Worm (Caenorhabditis elegans) whole organism, L1 larva: ENCODE results near the gene F44E2.3.

ENCODE experiments used
- C04F5.9 ChIP-seq: sonication (generic microtip); optimal IDR thresholded peaks from 2 replicates; lab custom pipeline; 2016; ENCODE audit warnings: missing genetic modification characterization, missing compliant biosample characterization
- C16A3.4 ChIP-seq: fragments of 150-350 bp; optimal IDR thresholded peaks from 2 replicates; lab custom pipeline; 2014; ENCODE audit warnings: missing biosample characterization, missing genetic modification characterization
- C34B4.2 ChIP-seq: sonication (generic microtip); optimal IDR thresholded peaks from 2 replicates; lab custom pipeline; 2017; ENCODE audit warnings: mild to moderate bottlenecking, missing genetic modification characterization, missing compliant biosample characterization
- aha-1 ChIP-seq: fragments of 150-350 bp; optimal IDR thresholded peaks from 2 replicates; lab custom pipeline; 2014; ENCODE audit warnings: missing biosample characterization, missing genetic modification characterization
- ama-1 ChIP-seq: fragments of 150-350 bp; optimal IDR thresholded peaks from 2 replicates; lab custom pipeline; 2014
- blmp-1 ChIP-seq: fragments of 150-350 bp; optimal IDR thresholded peaks from 2 replicates; lab custom pipeline; 2014; ENCODE audit warnings: missing biosample characterization, missing genetic modification characterization
- ceh-63 ChIP-seq: fragments of 200-800 bp; sonication (Bioruptor generic); optimal IDR thresholded peaks from 2 replicates; lab custom pipeline; 2018; ENCODE audit warnings: mild to moderate bottlenecking, missing genetic modification characterization, missing compliant biosample characterization
- ceh-8 ChIP-seq: fragments of 200-800 bp; sonication (Bioruptor generic); optimal IDR thresholded peaks from 2 replicates; lab custom pipeline; 2018; ENCODE audit warnings: mild to moderate bottlenecking, missing genetic modification characterization, moderate library complexity, missing compliant biosample characterization
- ceh-88 ChIP-seq: fragments of 200-800 bp; sonication (Bioruptor generic); IDR thresholded peaks from 2 replicates; pipeline ENCODE4 v1.3.6; 2022; ENCODE audit warnings: missing genetic modification characterization, missing compliant biosample characterization
- dpl-1 ChIP-seq, 3 experiments: fragments of 150-350 bp in 2 of 3; sonication (generic microtip) in 1 of 3; optimal IDR thresholded peaks; 2 replicates each; lab custom pipeline; 2014 to 2017; ENCODE audit warnings: missing biosample characterization in 3 of 3, missing genetic modification characterization in 3 of 3, missing genetic modification reagents in 3 of 3
- dsc-1 ChIP-seq: sonication (generic microtip); optimal IDR thresholded peaks from 2 replicates; lab custom pipeline; 2016; ENCODE audit warnings: mild to moderate bottlenecking, missing genetic modification characterization, missing compliant biosample characterization
- efl-1 ChIP-seq, 4 experiments: fragments of 150-350 bp; optimal IDR thresholded peaks in 3 of 4; peaks in 1 of 4; 1 replicate in 1 of 4; 2 replicates in 3 of 4; lab custom pipeline; 2014; ENCODE audit warnings: missing biosample characterization in 2 of 4, missing genetic modification characterization in 2 of 4, missing genetic modification reagents in 2 of 4
- egl-13 ChIP-seq: sonication (generic microtip); optimal IDR thresholded peaks from 2 replicates; lab custom pipeline; 2016; ENCODE audit warnings: missing genotype, missing genetic modification reagents, missing genetic modification characterization, missing compliant biosample characterization
- egl-27 ChIP-seq, 2 experiments: fragments of 150-350 bp in 1 of 2; sonication (generic microtip); optimal IDR thresholded peaks; 3 replicates each; lab custom pipeline; 2017 to 2018; ENCODE audit warnings: missing biosample characterization in 2 of 2, missing genetic modification characterization in 2 of 2, missing genetic modification reagents in 2 of 2
- ets-5 ChIP-seq: fragments of 200-800 bp; sonication (Bioruptor generic); IDR thresholded peaks from 2 replicates; pipeline ENCODE4 v1.3.6; 2022; ENCODE audit warnings: missing genetic modification characterization, missing compliant biosample characterization
- fkh-10 ChIP-seq: sonication (generic microtip); optimal IDR thresholded peaks from 2 replicates; lab custom pipeline; 2017; ENCODE audit warnings: missing biosample characterization, missing genetic modification reagents, missing genetic modification characterization
- fkh-8 ChIP-seq: sonication (generic microtip); optimal IDR thresholded peaks from 2 replicates; lab custom pipeline; 2016; ENCODE audit warnings: mild to moderate bottlenecking, missing genetic modification characterization, missing compliant biosample characterization
- fos-1 ChIP-seq: fragments of 150-350 bp; optimal IDR thresholded peaks from 2 replicates; lab custom pipeline; 2014; ENCODE audit warnings: missing biosample characterization, missing genetic modification characterization
- hlh-4 ChIP-seq: sonication (generic microtip); optimal IDR thresholded peaks from 2 replicates; lab custom pipeline; 2016; ENCODE audit warnings: mild to moderate bottlenecking, missing genetic modification characterization, missing compliant biosample characterization
- hpl-2 ChIP-seq: fragments of 150-350 bp; optimal IDR thresholded peaks from 2 replicates; lab custom pipeline; 2014; ENCODE audit warnings: missing biosample characterization, missing genetic modification reagents, missing genetic modification characterization
- irx-1 ChIP-seq: sonication (generic microtip); optimal IDR thresholded peaks from 2 replicates; lab custom pipeline; 2016; ENCODE audit warnings: missing genetic modification characterization, missing compliant biosample characterization
- isw-1 ChIP-seq: fragments of 200-800 bp; sonication (Bioruptor generic); IDR thresholded peaks from 2 replicates; pipeline ENCODE4 v1.3.6; 2022; ENCODE audit warnings: missing genetic modification characterization, missing compliant biosample characterization
- jun-1 ChIP-seq: fragments of 150-350 bp; optimal IDR thresholded peaks from 2 replicates; lab custom pipeline; 2014; ENCODE audit warnings: missing biosample characterization, missing genetic modification reagents, missing genetic modification characterization
- lin-14 ChIP-seq: fragments of 200-800 bp; sonication (Bioruptor generic); optimal IDR thresholded peaks from 2 replicates; lab custom pipeline; 2018; ENCODE audit warnings: mild to moderate bottlenecking, missing genetic modification characterization, moderate library complexity, missing compliant biosample characterization
- lin-35 ChIP-seq, 2 experiments: fragments of 150-350 bp; optimal IDR thresholded peaks; 2 replicates each; lab custom pipeline; 2014; ENCODE audit warnings: missing biosample characterization in 2 of 2, missing genetic modification characterization in 2 of 2, missing genetic modification reagents in 2 of 2
- lin-39 ChIP-seq: fragments of 150-350 bp; optimal IDR thresholded peaks from 2 replicates; lab custom pipeline; 2014; ENCODE audit warnings: missing biosample characterization, missing genetic modification reagents, missing genetic modification characterization
- mab-9 ChIP-seq: fragments of 200-800 bp; sonication (Bioruptor generic); IDR thresholded peaks from 2 replicates; pipeline ENCODE4 v1.3.6; 2022; ENCODE audit warnings: missing genetic modification reagents, missing genetic modification characterization, missing compliant biosample characterization
- mdl-1 ChIP-seq, 2 experiments: fragments of 150-350 bp; optimal IDR thresholded peaks; 2 replicates each; lab custom pipeline; 2014 to 2017; ENCODE audit warnings: missing biosample characterization in 2 of 2, missing genetic modification characterization in 2 of 2, inconsistent platforms in 1 of 2
- mep-1 ChIP-seq: fragments of 150-350 bp; optimal IDR thresholded peaks from 2 replicates; lab custom pipeline; 2014; ENCODE audit warnings: missing biosample characterization, missing genetic modification characterization
- nhr-11 ChIP-seq: fragments of 150-350 bp; optimal IDR thresholded peaks from 2 replicates; lab custom pipeline; 2014; ENCODE audit warnings: missing biosample characterization, missing genetic modification characterization
- nhr-20 ChIP-seq: sonication (generic microtip); optimal IDR thresholded peaks from 2 replicates; lab custom pipeline; 2016; ENCODE audit warnings: mild to moderate bottlenecking, missing genetic modification characterization, missing compliant biosample characterization
- nhr-47 ChIP-seq: sonication (generic microtip); optimal IDR thresholded peaks from 2 replicates; lab custom pipeline; 2016; ENCODE audit warnings: mild to moderate bottlenecking, missing genetic modification characterization, moderate library complexity, missing compliant biosample characterization
- nhr-71 ChIP-seq: sonication (generic microtip); optimal IDR thresholded peaks from 2 replicates; lab custom pipeline; 2016; ENCODE audit warnings: mild to moderate bottlenecking, missing genetic modification characterization, moderate library complexity, missing compliant biosample characterization
- nhr-77 ChIP-seq: fragments of 150-350 bp; optimal IDR thresholded peaks from 2 replicates; lab custom pipeline; 2014; ENCODE audit warnings: missing biosample characterization, missing genetic modification characterization
- nhr-85 ChIP-seq: sonication (generic microtip); peaks from one replicate; lab custom pipeline; 2016; ENCODE audit warnings: missing genetic modification characterization, inconsistent platforms, missing compliant biosample characterization
- nhr-90 ChIP-seq: sonication (generic microtip); optimal IDR thresholded peaks from 2 replicates; lab custom pipeline; 2016; ENCODE audit warnings: mild to moderate bottlenecking, missing genetic modification characterization, missing compliant biosample characterization; ENCODE audit not compliant: poor library complexity
- pag-3 ChIP-seq: sonication (generic microtip); optimal IDR thresholded peaks from 2 replicates; lab custom pipeline; 2017; ENCODE audit warnings: missing genetic modification characterization, mild to moderate bottlenecking, missing compliant biosample characterization, antibody characterized with exemption, borderline replicate concordance; ENCODE audit not compliant: insufficient read depth
- pax-3 ChIP-seq: fragments of 200-800 bp; sonication (Bioruptor generic); optimal IDR thresholded peaks from 2 replicates; lab custom pipeline; 2018; ENCODE audit warnings: mild to moderate bottlenecking, missing genetic modification characterization, moderate library complexity, missing compliant biosample characterization
- rnt-1 ChIP-seq: sonication (generic microtip); optimal IDR thresholded peaks from 2 replicates; lab custom pipeline; 2016; ENCODE audit warnings: mild to moderate bottlenecking, missing genetic modification characterization, moderate library complexity, missing compliant biosample characterization
- snpc-4 ChIP-seq: fragments of 150-350 bp; optimal IDR thresholded peaks from 2 replicates; lab custom pipeline; 2014; ENCODE audit warnings: missing biosample characterization, missing genetic modification characterization
- sox-4 ChIP-seq: sonication (generic microtip); optimal IDR thresholded peaks from 2 replicates; lab custom pipeline; 2016; ENCODE audit warnings: missing genetic modification characterization, missing compliant biosample characterization
- swsn-7 ChIP-seq: sonication (generic microtip); optimal IDR thresholded peaks from 2 replicates; lab custom pipeline; 2016; ENCODE audit warnings: missing genetic modification characterization, missing compliant biosample characterization
- tbx-2 ChIP-seq: sonication (generic microtip); optimal IDR thresholded peaks from 2 replicates; lab custom pipeline; 2016; ENCODE audit warnings: missing genetic modification characterization, missing compliant biosample characterization
- tlp-1 ChIP-seq: fragments of 150-350 bp; optimal IDR thresholded peaks from 2 replicates; lab custom pipeline; 2014; ENCODE audit warnings: missing biosample characterization, missing genetic modification characterization
- unc-130 ChIP-seq: fragments of 150-350 bp; optimal IDR thresholded peaks from 2 replicates; lab custom pipeline; 2017; ENCODE audit warnings: missing biosample characterization, missing genetic modification characterization, inconsistent platforms
- unc-30 ChIP-seq: sonication (generic microtip); optimal IDR thresholded peaks from 2 replicates; lab custom pipeline; 2017; ENCODE audit warnings: missing biosample characterization, missing genetic modification characterization
- unc-62 ChIP-seq: fragments of 150-350 bp; optimal IDR thresholded peaks from 2 replicates; lab custom pipeline; 2014; ENCODE audit warnings: missing biosample characterization, missing genetic modification reagents, missing genetic modification characterization
- unc-98 ChIP-seq: fragments of 200-800 bp; sonication (Bioruptor generic); IDR thresholded peaks from 2 replicates; pipeline ENCODE4 v1.3.6; 2022; ENCODE audit warnings: missing genetic modification characterization, missing compliant biosample characterization
- xbp-1 ChIP-seq: sonication (generic microtip); optimal IDR thresholded peaks from 2 replicates; lab custom pipeline; 2016; ENCODE audit warnings: missing genetic modification characterization, missing compliant biosample characterization
- zag-1 ChIP-seq: fragments of 150-350 bp; optimal IDR thresholded peaks from 2 replicates; lab custom pipeline; 2014; ENCODE audit warnings: missing biosample characterization, missing genetic modification characterization
- zip-4 ChIP-seq: fragments of 200-800 bp; sonication (Bioruptor generic); optimal IDR thresholded peaks from 2 replicates; lab custom pipeline; 2018; ENCODE audit warnings: mild to moderate bottlenecking, missing genetic modification characterization, moderate library complexity, missing compliant biosample characterization
- ztf-11 ChIP-seq, 2 experiments: sonication (generic microtip); optimal IDR thresholded peaks; 2 replicates each; lab custom pipeline; 2016 to 2017; ENCODE audit warnings: missing genetic modification characterization in 2 of 2, missing biosample characterization in 1 of 2, missing compliant biosample characterization in 1 of 2

Gene F44E2.3

ce11 chrIII:8797211-8797733 is 31.8 kb downstream of the F44E2.3 start:
- TF ChIP-seq lin-14 (GFP tag; lab: Kevin White, UChicago), result peak; percentile 98
- peak; percentile 87 for TF ChIP-seq swsn-7 (tag; lab: Kevin White, UChicago)
- no peak for TF ChIP-seq C34B4.2 (tag; lab: Kevin White, UChicago)
- no peak for TF ChIP-seq unc-62 (GFP tag; lab: Kevin White, UChicago)
- no peak for TF ChIP-seq tlp-1 (tag; lab: Kevin White, UChicago)
- TF ChIP-seq nhr-20 (tag; lab: Kevin White, UChicago), result peak; percentile 89
- peak; percentile 84 for TF ChIP-seq mep-1 (tag; lab: Kevin White, UChicago)
- peak; percentile 73 for TF ChIP-seq sox-4 (tag; lab: Kevin White, UChicago)
- TF ChIP-seq dpl-1 (GFP tag; optimal IDR thresholded peaks at IDR 0.05; lab: Kevin White, UChicago), result peak in 2 of 3 experiments; percentile 27 to 48
- peak; percentile 36 for TF ChIP-seq hpl-2 (GFP tag; lab: Kevin White, UChicago)
- TF ChIP-seq aha-1 (tag; lab: Kevin White, UChicago), result no peak
- TF ChIP-seq C04F5.9 (tag; lab: Kevin White, UChicago), result peak; percentile 40
- TF ChIP-seq snpc-4 (tag; lab: Kevin White, UChicago), result peak; percentile 36
- TF ChIP-seq hlh-4 (tag; lab: Kevin White, UChicago), result no peak
- peak; percentile 79 for TF ChIP-seq blmp-1
- peak; percentile 98 for TF ChIP-seq nhr-85 (tag; lab: Kevin White, UChicago)
- TF ChIP-seq fkh-8 (tag; lab: Kevin White, UChicago), result peak; percentile 93
- no peak for TF ChIP-seq ceh-88
- TF ChIP-seq lin-39 (tag; lab: Kevin White, UChicago), result no peak
- TF ChIP-seq zip-4, result peak; percentile 35
- peak; percentile 84 for TF ChIP-seq jun-1 (tag; lab: Kevin White, UChicago)
- peak; percentile 61 for TF ChIP-seq nhr-77 (tag; lab: Kevin White, UChicago)
- peak; percentile 28 for TF ChIP-seq ceh-8 (GFP tag; lab: Kevin White, UChicago)
- peak; percentile 76 for TF ChIP-seq nhr-11 (tag; lab: Kevin White, UChicago)
- TF ChIP-seq egl-13 (tag; lab: Kevin White, UChicago), result peak; percentile 88
- TF ChIP-seq pax-3 (tag; lab: Kevin White, UChicago), result peak; percentile 77
- peak; percentile 71 for TF ChIP-seq zag-1 (tag; lab: Kevin White, UChicago)
- peak; percentile 70 for TF ChIP-seq xbp-1 (tag; lab: Kevin White, UChicago)
- peak; percentile 52 for TF ChIP-seq isw-1 (GFP tag; lab: Robert Waterston, UW)
- TF ChIP-seq egl-27 (tag; optimal IDR thresholded peaks at IDR 0.05; lab: Kevin White, UChicago), result peak; percentile 52 to 55
- 0 out of 2 replicates have a peak, but pooled peaks have one; percentile 67 for TF ChIP-seq mab-9 (GFP tag; lab: Robert Waterston, UW)
- TF ChIP-seq unc-130 (tag; lab: Kevin White, UChicago), result no peak
- peak; percentile 91 for TF ChIP-seq dsc-1 (tag; lab: Kevin White, UChicago)
- peak; percentile 86 for TF ChIP-seq tbx-2 (tag; lab: Kevin White, UChicago)
- peak; percentile 85 for TF ChIP-seq nhr-90 (tag; lab: Kevin White, UChicago)
- peak; percentile 30 for TF ChIP-seq pag-3
- TF ChIP-seq unc-98, result no peak
- TF ChIP-seq nhr-47 (tag; lab: Kevin White, UChicago), result peak; percentile 88
- no peak for TF ChIP-seq unc-30 (tag; lab: Kevin White, UChicago)
- TF ChIP-seq C16A3.4, result peak; percentile 82
- peak; percentile 86 for TF ChIP-seq fkh-10 (GFP tag; lab: Kevin White, UChicago)
- TF ChIP-seq lin-35 (GFP tag; optimal IDR thresholded peaks at IDR 0.05; lab: Kevin White, UChicago), result peak; percentile 70 to 82
- TF ChIP-seq nhr-71 (tag; lab: Kevin White, UChicago), result peak; percentile 95
- peak; percentile 68 for TF ChIP-seq irx-1 (tag; lab: Kevin White, UChicago)
- peak; percentile 65 to 81 for TF ChIP-seq efl-1 (optimal IDR thresholded peaks at IDR 0.05; lab: Kevin White, UChicago)
- TF ChIP-seq efl-1 (GFP tag; optimal IDR thresholded peaks at IDR 0.05 in 1 of 2; lab: Kevin White, UChicago), result peak; percentile 31 to 93
- peak; percentile 20 to 92 for TF ChIP-seq mdl-1 (tag; optimal IDR thresholded peaks at IDR 0.05; lab: Kevin White, UChicago)
- peak; percentile 87 for TF ChIP-seq fos-1 (tag; lab: Kevin White, UChicago)
- peak in 1 of 2 experiments; percentile 49 for TF ChIP-seq ztf-11 (tag; optimal IDR thresholded peaks at IDR 0.05; lab: Kevin White, UChicago)
- no peak for TF ChIP-seq ets-5 (GFP tag; lab: Robert Waterston, UW)
- TF ChIP-seq rnt-1 (tag; lab: Kevin White, UChicago), result peak; percentile 47
- no peak for TF ChIP-seq ama-1 (lab: Kevin White, UChicago)
- no peak for TF ChIP-seq ceh-63 (GFP tag; lab: Kevin White, UChicago)
